Fruit fly (Drosophila melanogaster) whole organism, embryonic: ENCODE measurements around the gene CG42660.

Experiments
- CG10267 ChIP-seq: fragments of 200-800 bp; sonication (Bioruptor generic); optimal IDR thresholded peaks from 2 replicates; lab custom pipeline; 2018; ENCODE audit warnings: missing biosample characterization, mild to moderate bottlenecking, missing genetic modification characterization, moderate library complexity
- CG11398 ChIP-seq: fragments of 200-800 bp; sonication (Bioruptor generic); optimal IDR thresholded peaks from 2 replicates; lab custom pipeline; 2016; ENCODE audit warnings: missing biosample characterization, missing genetic modification characterization
- CG11696 ChIP-seq: fragments of 200-800 bp; sonication (Bioruptor generic); IDR thresholded peaks from 2 replicates; pipeline ENCODE4 v1.3.6; 2022; ENCODE audit warnings: missing biosample characterization, missing genetic modification characterization
- CG12155 ChIP-seq: fragments of 200-800 bp; sonication (Bioruptor generic); optimal IDR thresholded peaks from 3 replicates; lab custom pipeline; 2016; ENCODE audit warnings: missing biosample characterization, missing genetic modification characterization
- CG12942 ChIP-seq: fragments of 200-800 bp; sonication (Bioruptor generic); optimal IDR thresholded peaks from 3 replicates; lab custom pipeline; 2016; ENCODE audit warnings: missing biosample characterization, missing genetic modification characterization
- CG13287 ChIP-seq: fragments of 200-800 bp; sonication (Bioruptor generic); IDR thresholded peaks from 2 replicates; pipeline ENCODE4 v1.3.6; 2022; ENCODE audit warnings: missing biosample characterization, missing genetic modification characterization; ENCODE audit not compliant: partially characterized antibody
- CG13424 ChIP-seq: fragments of 200-800 bp; sonication (Bioruptor generic); optimal IDR thresholded peaks from 2 replicates; lab custom pipeline; 2019; ENCODE audit warnings: missing biosample characterization, mild to moderate bottlenecking, missing genetic modification characterization, moderate library complexity
- CG14050 ChIP-seq: fragments of 200-800 bp; sonication (Bioruptor generic); IDR thresholded peaks from 3 replicates; pipeline ENCODE4 v1.3.6; 2022; ENCODE audit warnings: missing biosample characterization, missing genetic modification characterization
- CG15011 ChIP-seq: fragments of 200-800 bp; sonication (Bioruptor generic); optimal IDR thresholded peaks from 3 replicates; lab custom pipeline; 2018; ENCODE audit warnings: missing biosample characterization, mild to moderate bottlenecking, missing genetic modification characterization
- CG16815 ChIP-seq: fragments of 200-800 bp; sonication (Bioruptor generic); optimal IDR thresholded peaks from 3 replicates; lab custom pipeline; 2017; ENCODE audit warnings: missing biosample characterization, mild to moderate bottlenecking, missing genetic modification characterization
- CG17385 ChIP-seq: fragments of 200-800 bp; sonication (Bioruptor generic); optimal IDR thresholded peaks from 3 replicates; lab custom pipeline; 2018; ENCODE audit warnings: missing biosample characterization, mild to moderate bottlenecking, missing genetic modification characterization
- CG1832 ChIP-seq: fragments of 200-800 bp; sonication (Bioruptor generic); optimal IDR thresholded peaks from 2 replicates; lab custom pipeline; 2017; ENCODE audit warnings: missing biosample characterization, mild to moderate bottlenecking, missing genetic modification characterization, inconsistent platforms
- CG18599 ChIP-seq: fragments of 200-800 bp; sonication (Bioruptor generic); optimal IDR thresholded peaks from 3 replicates; lab custom pipeline; 2017; ENCODE audit warnings: missing biosample characterization, missing genetic modification characterization, mild to moderate bottlenecking, moderate library complexity, missing genetic modification reagents
- CG18619 ChIP-seq: fragments of 200-800 bp; sonication (Bioruptor generic); optimal IDR thresholded peaks from 3 replicates; lab custom pipeline; 2017; ENCODE audit warnings: missing biosample characterization, mild to moderate bottlenecking, missing genetic modification characterization
- CG2120 ChIP-seq: fragments of 200-800 bp; sonication (Bioruptor generic); optimal IDR thresholded peaks from 3 replicates; lab custom pipeline; 2016; ENCODE audit warnings: missing biosample characterization, missing genetic modification characterization
- CG2712 ChIP-seq: fragments of 200-800 bp; optimal IDR thresholded peaks from 3 replicates; lab custom pipeline; 2019; ENCODE audit warnings: missing biosample characterization, mild to moderate bottlenecking, missing genetic modification characterization, moderate library complexity
- CG30403 ChIP-seq: fragments of 200-800 bp; sonication (Bioruptor generic); optimal IDR thresholded peaks from 3 replicates; lab custom pipeline; 2016; ENCODE audit warnings: missing biosample characterization, missing genetic modification characterization
- CG34422 ChIP-seq: fragments of 200-800 bp; sonication (Bioruptor generic); IDR thresholded peaks from 3 replicates; pipeline ENCODE4 v1.3.6; 2022; ENCODE audit warnings: missing biosample characterization, missing genetic modification characterization
- CG6272 ChIP-seq: fragments of 200-800 bp; sonication (Bioruptor generic); IDR thresholded peaks from 2 replicates; pipeline ENCODE4 v1.3.6; 2022; ENCODE audit warnings: missing biosample characterization, missing genetic modification characterization
- CG7556 ChIP-seq: fragments of 200-800 bp; sonication (Bioruptor generic); optimal IDR thresholded peaks from 2 replicates; lab custom pipeline; 2017; ENCODE audit warnings: missing biosample characterization, mild to moderate bottlenecking, missing genetic modification characterization
- CG7963 ChIP-seq: fragments of 200-800 bp; sonication (Bioruptor generic); IDR thresholded peaks from 3 replicates; pipeline ENCODE4 v1.3.6; 2022; ENCODE audit warnings: missing biosample characterization, missing genetic modification characterization; ENCODE audit not compliant: partially characterized antibody
- CG9932 ChIP-seq: fragments of 200-800 bp; sonication (Bioruptor generic); IDR thresholded peaks from 2 replicates; pipeline ENCODE4 v1.3.6; 2022; ENCODE audit warnings: missing biosample characterization, missing genetic modification characterization
- CHES-1-like ChIP-seq: fragments of 200-800 bp; sonication (Bioruptor generic); optimal IDR thresholded peaks from 2 replicates; lab custom pipeline; 2016; ENCODE audit warnings: missing biosample characterization, missing genetic modification characterization
- Chrac-16 ChIP-seq: fragments of 200-800 bp; sonication (Bioruptor generic); optimal IDR thresholded peaks from 3 replicates; lab custom pipeline; 2016; ENCODE audit warnings: missing biosample characterization, missing genetic modification characterization
- CoRest ChIP-seq: fragments of 200-800 bp; sonication (Bioruptor generic); optimal IDR thresholded peaks from 3 replicates; lab custom pipeline; 2018; ENCODE audit warnings: missing biosample characterization, mild to moderate bottlenecking, missing genetic modification characterization, moderate library complexity
- HLH3B ChIP-seq: fragments of 200-800 bp; sonication (Bioruptor generic); IDR thresholded peaks from 2 replicates; pipeline ENCODE4 v1.3.6; 2022; ENCODE audit warnings: missing biosample characterization, missing genetic modification characterization
- Hr3 ChIP-seq: fragments of 200-800 bp; sonication (Bioruptor generic); optimal IDR thresholded peaks from 3 replicates; lab custom pipeline; 2016; ENCODE audit warnings: missing biosample characterization, missing genetic modification characterization
- Med ChIP-seq: fragments of 200-800 bp; sonication (Bioruptor generic); peaks from one replicate; lab custom pipeline; 2016; ENCODE audit warnings: missing biosample characterization, missing genetic modification characterization, mild to moderate bottlenecking, inconsistent platforms, moderate library complexity
- Sin3A ChIP-seq: fragments of >200 bp; optimal IDR thresholded peaks from 2 replicates; lab custom pipeline; 2018
- Sry-β ChIP-seq: fragments of 200-800 bp; sonication (Bioruptor generic); optimal IDR thresholded peaks from 2 replicates; lab custom pipeline; 2018; ENCODE audit warnings: missing biosample characterization, mild to moderate bottlenecking, missing genetic modification characterization, moderate library complexity
- ab ChIP-seq: fragments of 200-800 bp; sonication (Bioruptor generic); optimal IDR thresholded peaks from 2 replicates; lab custom pipeline; 2016; ENCODE audit warnings: missing biosample characterization, missing genetic modification characterization
- al ChIP-seq: fragments of 200-800 bp; sonication (Bioruptor generic); IDR thresholded peaks from 2 replicates; pipeline ENCODE4 v1.3.6; 2022; ENCODE audit warnings: missing biosample characterization, missing genetic modification characterization
- az2 ChIP-seq: fragments of 200-800 bp; sonication (Bioruptor generic); optimal IDR thresholded peaks from 3 replicates; lab custom pipeline; 2016; ENCODE audit warnings: missing biosample characterization, missing genetic modification characterization
- cas ChIP-seq: fragments of 200-800 bp; sonication (Bioruptor generic); IDR thresholded peaks from 2 replicates; pipeline ENCODE4 v1.3.6; 2022; ENCODE audit warnings: missing biosample characterization, missing genetic modification characterization
- cg ChIP-seq: fragments of 200-800 bp; sonication (Bioruptor generic); optimal IDR thresholded peaks from 3 replicates; lab custom pipeline; 2019; ENCODE audit warnings: missing biosample characterization, mild to moderate bottlenecking, missing genetic modification characterization, moderate library complexity
- dpn ChIP-seq, 2 experiments: fragments of 200-800 bp; sonication (Bioruptor generic); optimal IDR thresholded peaks; 3 replicates each; lab custom pipeline; 2016; ENCODE audit warnings: missing biosample characterization in 2 of 2, missing genetic modification characterization in 2 of 2
- dysf ChIP-seq: fragments of 200-800 bp; sonication (Bioruptor generic); IDR thresholded peaks from 3 replicates; pipeline ENCODE4 v1.3.6; 2022; ENCODE audit warnings: missing biosample characterization, missing genetic modification characterization
- ewg ChIP-seq: fragments of 200-800 bp; sonication (Bioruptor generic); optimal IDR thresholded peaks from 3 replicates; lab custom pipeline; 2017; ENCODE audit warnings: mild to moderate bottlenecking, missing biosample characterization, missing genetic modification reagents, missing genetic modification characterization
- fd102C ChIP-seq: fragments of 200-800 bp; sonication (Bioruptor generic); optimal IDR thresholded peaks from 2 replicates; lab custom pipeline; 2018; ENCODE audit warnings: missing biosample characterization, mild to moderate bottlenecking, missing genetic modification characterization, moderate library complexity
- grau ChIP-seq: fragments of 200-800 bp; optimal IDR thresholded peaks from 3 replicates; lab custom pipeline; 2019; ENCODE audit warnings: missing biosample characterization, mild to moderate bottlenecking, missing genetic modification characterization, moderate library complexity
- lilli ChIP-seq: fragments of 200-800 bp; sonication (Bioruptor generic); optimal IDR thresholded peaks from 3 replicates; lab custom pipeline; 2016; ENCODE audit warnings: missing biosample characterization, missing genetic modification characterization
- lola ChIP-seq, 3 experiments: fragments of >200 bp in 2 of 3; fragments of 200-800 bp in 1 of 3; sonication (Bioruptor generic) in 1 of 3; optimal IDR thresholded peaks; 2 replicates each; lab custom pipeline; 2017 to 2019; ENCODE audit warnings: missing biosample characterization in 3 of 3, missing genetic modification characterization in 3 of 3, mild to moderate bottlenecking in 1 of 3, moderate library complexity in 1 of 3
- pita ChIP-seq: fragments of 200-800 bp; sonication (Bioruptor generic); optimal IDR thresholded peaks from 2 replicates; lab custom pipeline; 2017; ENCODE audit warnings: missing biosample characterization, mild to moderate bottlenecking, missing genetic modification characterization
- stc ChIP-seq: fragments of 200-800 bp; sonication (Bioruptor generic); IDR thresholded peaks from 2 replicates; pipeline ENCODE4 v1.3.6; 2022; ENCODE audit warnings: missing biosample characterization, missing genetic modification characterization
- sug ChIP-seq: fragments of 200-800 bp; optimal IDR thresholded peaks from 2 replicates; lab custom pipeline; 2019; ENCODE audit warnings: missing biosample characterization, mild to moderate bottlenecking, missing genetic modification characterization, moderate library complexity
- trem ChIP-seq: fragments of 200-800 bp; optimal IDR thresholded peaks from 3 replicates; lab custom pipeline; 2019; ENCODE audit warnings: missing biosample characterization, mild to moderate bottlenecking, missing genetic modification characterization, moderate library complexity
- zen ChIP-seq: fragments of 200-800 bp; sonication (Bioruptor generic); optimal IDR thresholded peaks from 3 replicates; lab custom pipeline; 2018; ENCODE audit warnings: missing biosample characterization, mild to moderate bottlenecking, missing genetic modification characterization, moderate library complexity
- zfh2 ChIP-seq: fragments of 200-800 bp; sonication (Bioruptor generic); optimal IDR thresholded peaks from 2 replicates; lab custom pipeline; 2016; ENCODE audit warnings: missing biosample characterization, missing genetic modification characterization

The CG42660 gene

dm6 chr3L:7510414-7511384 lies 45.4 kb downstream of the CG42660 start, which contains the start of gene CG7546 (continued):
- TF ChIP-seq CG7556 (GFP tag; lab: Kevin White, UChicago) = peak; percentile 30
- peak; percentile 34 for TF ChIP-seq CG18619 (GFP tag; lab: Kevin White, UChicago)
- no peak for TF ChIP-seq CG11398 (GFP tag; lab: Kevin White, UChicago)
- TF ChIP-seq sug = peak; percentile 48
- TF ChIP-seq CG14050 (GFP tag; lab: Robert Waterston, UW) = no peak
- TF ChIP-seq CG12942 = peak; percentile 17
- TF ChIP-seq Sin3A (lab: Kevin White, UChicago) = peak; percentile 9
- peak; percentile 62 for TF ChIP-seq CG9932 (GFP tag; lab: Robert Waterston, UW)
- peak; percentile 35 for TF ChIP-seq CHES-1-like (GFP tag; lab: Kevin White, UChicago)
- TF ChIP-seq trem = peak; percentile 58
- peak; percentile 56 for TF ChIP-seq Hr3 (GFP tag; lab: Kevin White, UChicago)
- TF ChIP-seq CG6272 (GFP tag; lab: Robert Waterston, UW) = peak; percentile 33; the same call in 1 of the 2 replicates
- peak; percentile 67 for TF ChIP-seq CG30403
- peak; percentile 63 for TF ChIP-seq CG2120
- TF ChIP-seq HLH3B (GFP tag; lab: Robert Waterston, UW) = 0 out of 2 replicates have a peak, but pooled peaks have one; percentile 15
- no peak for TF ChIP-seq cg (GFP tag; lab: Kevin White, UChicago)
- TF ChIP-seq Chrac-16 (GFP tag; lab: Kevin White, UChicago) = peak; percentile 10
- TF ChIP-seq CG12155 (GFP tag; lab: Kevin White, UChicago) = peak; percentile 37
- TF ChIP-seq CoRest (tag; lab: Kevin White, UChicago) = peak; percentile 72
- peak; percentile 61 for TF ChIP-seq CG10267 (tag; lab: Kevin White, UChicago)
- TF ChIP-seq CG2712 (tag; lab: Kevin White, UChicago) = peak; percentile 33
- TF ChIP-seq fd102C (GFP tag; lab: Kevin White, UChicago) = no peak
- TF ChIP-seq zen (tag; lab: Kevin White, UChicago) = peak; percentile 10
- TF ChIP-seq CG11696 (GFP tag; lab: Robert Waterston, UW) = no peak
- TF ChIP-seq cas (GFP tag; lab: Robert Waterston, UW) = no peak
- peak; percentile 40 for TF ChIP-seq zfh2
- TF ChIP-seq grau (tag; lab: Kevin White, UChicago) = peak; percentile 63
- no peak for TF ChIP-seq CG15011 (GFP tag; lab: Kevin White, UChicago)
- peak in 1 of 3 experiments; percentile 65 for TF ChIP-seq lola (GFP tag; optimal IDR thresholded peaks at IDR 0.05; lab: Kevin White, UChicago)
- TF ChIP-seq CG7963 (GFP tag; lab: Robert Waterston, UW) = no peak
- peak; percentile 50 for TF ChIP-seq az2
- peak in 1 of 2 experiments; percentile 49 for TF ChIP-seq dpn (GFP tag; optimal IDR thresholded peaks at IDR 0.05; lab: Kevin White, UChicago)
- 0 out of 2 replicates have a peak, but pooled peaks have one; percentile 17 for TF ChIP-seq stc (GFP tag; lab: Robert Waterston, UW)
- TF ChIP-seq CG16815 (GFP tag; lab: Kevin White, UChicago) = peak; percentile 6
- TF ChIP-seq CG34422 (GFP tag; lab: Robert Waterston, UW) = peak; percentile 75; the same call in 2 of the 3 replicates
- peak; percentile 10 for TF ChIP-seq CG17385
- peak; percentile 5 for TF ChIP-seq CG18599
- peak; percentile 95 for TF ChIP-seq Sry-β (GFP tag; lab: Kevin White, UChicago)
- TF ChIP-seq ab (GFP tag; lab: Kevin White, UChicago) = no peak
- TF ChIP-seq CG13287 = peak; percentile 27; the same call in 1 of the 2 replicates
- TF ChIP-seq pita (GFP tag; lab: Kevin White, UChicago) = peak; percentile 68
- TF ChIP-seq al = peak; percentile 51
- peak; percentile 84 for TF ChIP-seq CG1832
- peak; percentile 26 for TF ChIP-seq ewg
- peak; percentile 66 for TF ChIP-seq CG13424 (tag; lab: Kevin White, UChicago)
- TF ChIP-seq lilli (GFP tag; lab: Kevin White, UChicago) = peak; percentile 31
- TF ChIP-seq dysf (GFP tag; lab: Robert Waterston, UW) = no peak
- peak; percentile 75 for TF ChIP-seq Med (GFP tag; lab: Kevin White, UChicago)
